Fruit fly (Drosophila melanogaster): Measurements from ENCODE around the gene Cox17.

Gene Cox17

DNA sequence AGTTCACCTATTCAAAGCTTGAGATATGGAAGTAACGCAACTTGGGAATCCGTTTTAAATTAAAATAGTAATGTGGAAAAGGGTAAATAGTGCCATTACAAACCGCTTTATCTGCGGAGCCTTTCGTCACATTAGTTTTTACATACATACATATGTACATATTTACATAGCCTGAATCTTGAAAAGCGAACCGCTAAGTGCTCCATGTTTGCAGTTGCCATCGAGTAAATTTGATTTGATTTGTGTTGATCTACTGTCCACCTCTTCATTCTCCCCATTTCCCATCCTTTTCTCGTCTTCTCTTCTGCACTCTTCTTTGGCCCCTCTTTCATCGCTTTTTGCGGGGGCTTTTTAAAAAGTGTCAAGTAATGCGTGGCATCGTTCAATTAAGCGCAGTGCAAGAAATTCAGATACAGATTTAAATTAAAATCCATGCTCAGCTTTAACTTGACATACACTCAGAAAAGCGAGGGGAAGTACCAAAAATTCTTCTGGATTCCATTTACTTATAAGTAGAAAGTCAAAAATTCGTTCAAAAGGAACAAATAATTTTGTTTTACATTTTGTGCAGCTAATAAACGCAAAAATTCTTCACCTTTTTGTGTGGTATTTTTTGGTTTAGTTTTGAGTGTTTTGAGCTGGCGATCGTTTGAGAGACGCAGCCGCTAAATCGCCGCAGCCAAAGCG, 41.3 kb downstream of the Cox17 start:
- TF ChIP-seq sv (GFP tag; optimal IDR thresholded peaks at IDR 0.05) (peak; percentile 48), Myc (optimal IDR thresholded peaks at IDR 0.05) (no peak), brk (GFP tag; optimal IDR thresholded peaks at IDR 0.05) (peak; percentile 78), CG32264 (GFP tag; optimal IDR thresholded peaks at IDR 0.05) (peak; percentile 25), Hr78 (GFP tag; optimal IDR thresholded peaks at IDR 0.05) (no peak), Vsx2 (GFP tag; optimal IDR thresholded peaks at IDR 0.05; ENCODE audit: partially characterized antibody) (no peak), CrebA (GFP tag; optimal IDR thresholded peaks at IDR 0.05; ENCODE audit: borderline replicate concordance) (peak; percentile 46), br (GFP tag; optimal IDR thresholded peaks at IDR 0.05) (peak; percentile 70), Sp1 (GFP tag; optimal IDR thresholded peaks at IDR 0.05) (peak; percentile 7), sage (GFP tag; optimal IDR thresholded peaks at IDR 0.05) (peak; percentile 46), usp (GFP tag; optimal IDR thresholded peaks at IDR 0.05) (no peak), CG9705 (GFP tag; optimal IDR thresholded peaks at IDR 0.05) (no peak), Dfd (GFP tag; optimal IDR thresholded peaks at IDR 0.05) (no peak), GATAd (GFP tag; optimal IDR thresholded peaks at IDR 0.05) (no peak), Mio (GFP tag; optimal IDR thresholded peaks at IDR 0.05) (no peak), ey (GFP tag; optimal IDR thresholded peaks at IDR 0.05) (peak; percentile 82), rgr (GFP tag; optimal IDR thresholded peaks at IDR 0.05) (peak; percentile 79), Abd-B (GFP tag; optimal IDR thresholded peaks at IDR 0.05) (no peak), dl (GFP tag; optimal IDR thresholded peaks at IDR 0.05; ENCODE audit: insufficient read depth in 1 of 2, partially characterized antibody in 2 of 2) (no peak), psq (GFP tag; optimal IDR thresholded peaks at IDR 0.05) (peak; percentile 77), jim (GFP tag; optimal IDR thresholded peaks at IDR 0.05) (no peak), fru (GFP tag; optimal IDR thresholded peaks at IDR 0.05) (peak; percentile 83), h (GFP tag; optimal IDR thresholded peaks at IDR 0.05) (peak; percentile 80), HLH106 (tag; optimal IDR thresholded peaks at IDR 0.05) (peak; percentile 63), Hnf4 (GFP tag; optimal IDR thresholded peaks at IDR 0.05) (peak; percentile 65), N (GFP tag; optimal IDR thresholded peaks at IDR 0.05) (no peak), foxo (GFP tag; optimal IDR thresholded peaks at IDR 0.05) (peak; percentile 16 to 82), OdsH (GFP tag; optimal IDR thresholded peaks at IDR 0.05) (peak; percentile 71), Jra (GFP tag; optimal IDR thresholded peaks at IDR 0.05) (no peak), Dif (GFP tag; optimal IDR thresholded peaks at IDR 0.05; ENCODE audit: partially characterized antibody) (peak; percentile 70), lola (GFP tag; optimal IDR thresholded peaks at IDR 0.05) (no peak), Hr83 (GFP tag; optimal IDR thresholded peaks at IDR 0.05; ENCODE audit: poor library complexity, severe bottlenecking) (no peak), dsf (GFP tag; optimal IDR thresholded peaks at IDR 0.05; ENCODE audit: borderline replicate concordance) (no peak), Rel (GFP tag; optimal IDR thresholded peaks at IDR 0.05) (peak; percentile 19), Rel (tag; optimal IDR thresholded peaks at IDR 0.05) (peak; percentile 38), pan (optimal IDR thresholded peaks at IDR 0.05) (no peak), woc (GFP tag; optimal IDR thresholded peaks at IDR 0.05) (no peak), dmrt93B (GFP tag; optimal IDR thresholded peaks at IDR 0.05) (no peak), tai (GFP tag; optimal IDR thresholded peaks at IDR 0.05) (no peak)

- TF ChIP-seq h (GFP tag; optimal IDR thresholded peaks at IDR 0.05) (peak; percentile 59), Dfd (GFP tag; optimal IDR thresholded peaks at IDR 0.05) (no peak), pan (optimal IDR thresholded peaks at IDR 0.05) (no peak), sage (GFP tag; optimal IDR thresholded peaks at IDR 0.05) (no peak), OdsH (GFP tag; optimal IDR thresholded peaks at IDR 0.05) (no peak), br (GFP tag; optimal IDR thresholded peaks at IDR 0.05) (peak; percentile 29), foxo (GFP tag; optimal IDR thresholded peaks at IDR 0.05) (peak in 1 of 2 experiments; percentile 36), Sp1 (GFP tag; optimal IDR thresholded peaks at IDR 0.05) (no peak), ey (GFP tag; optimal IDR thresholded peaks at IDR 0.05) (peak; percentile 44), Hnf4 (GFP tag; optimal IDR thresholded peaks at IDR 0.05) (peak; percentile 8), Vsx2 (GFP tag; optimal IDR thresholded peaks at IDR 0.05; ENCODE audit: partially characterized antibody) (no peak), rgr (GFP tag; optimal IDR thresholded peaks at IDR 0.05) (peak; percentile 34), woc (GFP tag; optimal IDR thresholded peaks at IDR 0.05) (no peak), HLH106 (tag; optimal IDR thresholded peaks at IDR 0.05) (peak; percentile 27), Dif (GFP tag; optimal IDR thresholded peaks at IDR 0.05; ENCODE audit: partially characterized antibody) (no peak), CrebA (GFP tag; optimal IDR thresholded peaks at IDR 0.05; ENCODE audit: borderline replicate concordance) (no peak), fru (GFP tag; optimal IDR thresholded peaks at IDR 0.05) (peak; percentile 11), CG9705 (GFP tag; optimal IDR thresholded peaks at IDR 0.05) (no peak)
These were observed 42.0 kb downstream of the Cox17 start for dm6 chrX:15042499-15042898.
